Fruit fly (Drosophila melanogaster): Measurements from ENCODE around the gene CG12483.
A peak's percentile ranks its signal among the peaks of the same experiment; 100 is the strongest.

The CG12483 gene

dm6 chr3L:131998-132693, 34.0 kb upstream of the CG12483 start (continued):
- TF ChIP-seq cyc (GFP tag; optimal IDR thresholded peaks at IDR 0.05) (no peak), eg (GFP tag; IDR thresholded peaks at IDR 0.05) (peak; percentile 67), CG7368 (GFP tag; optimal IDR thresholded peaks at IDR 0.05) (no peak), vri (GFP tag; optimal IDR thresholded peaks at IDR 0.05) (peak; percentile 46), esn (GFP tag; optimal IDR thresholded peaks at IDR 0.05) (no peak), CG34406 (GFP tag; optimal IDR thresholded peaks at IDR 0.05) (no peak), topi (GFP tag; optimal IDR thresholded peaks at IDR 0.05) (no peak), Sox15 (GFP tag; optimal IDR thresholded peaks at IDR 0.05) (no peak), acj6 (GFP tag; optimal IDR thresholded peaks at IDR 0.05) (no peak), lz (GFP tag; optimal IDR thresholded peaks at IDR 0.05) (no peak), OdsH (GFP tag; optimal IDR thresholded peaks at IDR 0.05) (no peak)

- TF ChIP-seq Met (GFP tag; optimal IDR thresholded peaks at IDR 0.05), result no peak
- peak; percentile 97 for TF ChIP-seq vri (GFP tag; optimal IDR thresholded peaks at IDR 0.05)
- TF ChIP-seq Sox14 (GFP tag; optimal IDR thresholded peaks at IDR 0.05), result peak; percentile 13
- no peak for TF ChIP-seq CG7368 (GFP tag; optimal IDR thresholded peaks at IDR 0.05)
- peak; percentile 64 for TF ChIP-seq CG15336 (GFP tag; IDR thresholded peaks at IDR 0.05)
- peak; percentile 27 for TF ChIP-seq CG3919 (GFP tag; optimal IDR thresholded peaks at IDR 0.05)
- TF ChIP-seq CG6792 (GFP tag; optimal IDR thresholded peaks at IDR 0.05), result peak; percentile 43
- no peak for TF ChIP-seq CG11762 (GFP tag; optimal IDR thresholded peaks at IDR 0.05; ENCODE audit: insufficient read depth)
- TF ChIP-seq Sox15 (GFP tag; optimal IDR thresholded peaks at IDR 0.05), result no peak
- TF ChIP-seq salr (GFP tag; optimal IDR thresholded peaks at IDR 0.05), result peak; percentile 9 to 10
- TF ChIP-seq fd59A (GFP tag; optimal IDR thresholded peaks at IDR 0.05), result no peak
- TF ChIP-seq dac (GFP tag; optimal IDR thresholded peaks at IDR 0.05), result no peak
- TF ChIP-seq CG10631 (GFP tag; optimal IDR thresholded peaks at IDR 0.05), result no peak
- no peak for TF ChIP-seq esn (GFP tag; optimal IDR thresholded peaks at IDR 0.05)
- TF ChIP-seq Ets21C (GFP tag; optimal IDR thresholded peaks at IDR 0.05), result no peak
- no peak for TF ChIP-seq Hr39 (GFP tag; optimal IDR thresholded peaks at IDR 0.05)
- peak; percentile 14 for TF ChIP-seq Ets96B (tag; optimal IDR thresholded peaks at IDR 0.05)
- no peak for TF ChIP-seq CG4318 (GFP tag; optimal IDR thresholded peaks at IDR 0.05)
- no peak for TF ChIP-seq Smox (GFP tag; optimal IDR thresholded peaks at IDR 0.05)
- peak; percentile 58 for TF ChIP-seq CG6808 (GFP tag; optimal IDR thresholded peaks at IDR 0.05)
- TF ChIP-seq acj6 (GFP tag; optimal IDR thresholded peaks at IDR 0.05), result no peak
- TF ChIP-seq CG6854 (GFP tag; optimal IDR thresholded peaks at IDR 0.05), result peak; percentile 86
- peak; percentile 71 for TF ChIP-seq dsx (GFP tag; optimal IDR thresholded peaks at IDR 0.05; ENCODE audit: poor library complexity, severe bottlenecking)
- no peak for TF ChIP-seq CG34406 (GFP tag; optimal IDR thresholded peaks at IDR 0.05)
- peak; percentile 82 for TF ChIP-seq svp (GFP tag)
- no peak for TF ChIP-seq CG11902 (GFP tag; optimal IDR thresholded peaks at IDR 0.05)
- TF ChIP-seq achi (GFP tag; optimal IDR thresholded peaks at IDR 0.05), result no peak
- TF ChIP-seq Hr4 (GFP tag; optimal IDR thresholded peaks at IDR 0.05), result no peak
- TF ChIP-seq CG10669 (GFP tag; optimal IDR thresholded peaks at IDR 0.05), result no peak
- 0 out of 3 replicates have a peak, but pooled peaks have one; percentile 58 for TF ChIP-seq CG8119 (GFP tag; IDR thresholded peaks at IDR 0.05)
- TF ChIP-seq Sox102F (GFP tag; optimal IDR thresholded peaks at IDR 0.05), result peak; percentile 63
- no peak for TF ChIP-seq OdsH (GFP tag; optimal IDR thresholded peaks at IDR 0.05)
- no peak for TF ChIP-seq pdm3 (GFP tag; optimal IDR thresholded peaks at IDR 0.05)
- peak; percentile 42 for TF ChIP-seq CG9139 (GFP tag; optimal IDR thresholded peaks at IDR 0.05)
- peak; percentile 26 for TF ChIP-seq Blimp-1 (GFP tag; optimal IDR thresholded peaks at IDR 0.05)
- peak; percentile 89 for TF ChIP-seq Eip78C (GFP tag)
- peak; percentile 50 for TF ChIP-seq net (GFP tag; optimal IDR thresholded peaks at IDR 0.05)
- TF ChIP-seq CG3032 (tag; optimal IDR thresholded peaks at IDR 0.05), result no peak
- TF ChIP-seq eg (GFP tag; IDR thresholded peaks at IDR 0.05), result peak; percentile 75
- peak; percentile 80 for TF ChIP-seq CG16779 (tag; optimal IDR thresholded peaks at IDR 0.05)
- peak; percentile 68 for TF ChIP-seq Eip93F (GFP tag; optimal IDR thresholded peaks at IDR 0.05)
- peak; percentile 53 for TF ChIP-seq Lpt (GFP tag; optimal IDR thresholded peaks at IDR 0.05)
- no peak for TF ChIP-seq cyc (GFP tag; optimal IDR thresholded peaks at IDR 0.05)
- peak; percentile 79 for TF ChIP-seq Eip75B (GFP tag; optimal IDR thresholded peaks at IDR 0.05)
Measured at dm6 chr3L:131151-131997, 33.2 kb upstream of the CG12483 start.
